Fruit fly (Drosophila melanogaster): ENCODE results near the gene CG3288.
A peak's percentile ranks its signal among the peaks of the same experiment; 100 is the strongest.

Gene CG3288

DNA sequence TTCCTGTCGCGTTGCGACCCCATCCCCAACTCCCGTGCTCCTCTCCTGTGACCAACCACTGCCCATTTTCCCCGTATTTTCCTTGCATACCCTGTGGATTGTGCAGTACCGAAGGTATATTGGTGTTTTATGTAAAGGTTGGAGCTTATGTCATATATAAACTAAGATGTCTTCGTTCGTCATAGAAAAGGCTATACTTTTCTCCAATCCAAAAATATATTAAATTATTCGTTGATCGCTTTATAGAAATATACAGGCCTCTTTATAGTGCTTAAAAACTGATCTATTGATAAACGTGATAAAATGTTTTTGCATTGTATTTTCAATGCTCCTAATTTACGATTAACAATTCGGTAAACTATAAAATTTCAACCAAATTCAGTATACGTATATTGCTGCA is 33.0 kb downstream of the CG3288 start (continued):
- TF ChIP-seq CG4730 (GFP tag; IDR thresholded peaks at IDR 0.05) (no peak), lab (GFP tag; optimal IDR thresholded peaks at IDR 0.05) (peak; percentile 2), Sox102F (GFP tag; optimal IDR thresholded peaks at IDR 0.05) (no peak), wor (GFP tag; IDR thresholded peaks at IDR 0.05) (no peak), CG11504 (tag; optimal IDR thresholded peaks at IDR 0.05) (peak; percentile 29), Antp (GFP tag; optimal IDR thresholded peaks at IDR 0.05) (no peak), CG17328 (GFP tag; IDR thresholded peaks at IDR 0.05) (no peak), CG8281 (tag; optimal IDR thresholded peaks at IDR 0.05) (no peak), ase (GFP tag; IDR thresholded peaks at IDR 0.05) (no peak), NC2β (GFP tag; optimal IDR thresholded peaks at IDR 0.05) (no peak), CG14667 (GFP tag; IDR thresholded peaks at IDR 0.05) (no peak), az2 (GFP tag; optimal IDR thresholded peaks at IDR 0.05) (no peak), phol (tag; optimal IDR thresholded peaks at IDR 0.05) (no peak), ash1 (GFP tag; optimal IDR thresholded peaks at IDR 0.05) (no peak), Hmr (GFP tag; optimal IDR thresholded peaks at IDR 0.05) (peak; percentile 17), stc (GFP tag; IDR thresholded peaks at IDR 0.05) (no peak), CG6791 (GFP tag; IDR thresholded peaks at IDR 0.05; ENCODE audit: partially characterized antibody) (no peak), ham (GFP tag; IDR thresholded peaks at IDR 0.05) (no peak), crc (GFP tag; optimal IDR thresholded peaks at IDR 0.05) (no peak), CG12219 (GFP tag; optimal IDR thresholded peaks at IDR 0.05) (no peak), Opbp (GFP tag; IDR thresholded peaks at IDR 0.05; ENCODE audit: partially characterized antibody) (no peak), gem (tag; optimal IDR thresholded peaks at IDR 0.05) (peak; percentile 20), Hr51 (GFP tag; optimal IDR thresholded peaks at IDR 0.05) (peak in 1 of 2 experiments; percentile 6), CG11093 (GFP tag; IDR thresholded peaks at IDR 0.05) (no peak), CG42726 (GFP tag; IDR thresholded peaks at IDR 0.05; ENCODE audit: partially characterized antibody) (no peak), CG18619 (GFP tag; optimal IDR thresholded peaks at IDR 0.05) (no peak), BEAF-32 (GFP tag; optimal IDR thresholded peaks at IDR 0.05) (no peak), CG10959 (GFP tag; IDR thresholded peaks at IDR 0.05) (no peak), CG18599 (GFP tag; optimal IDR thresholded peaks at IDR 0.05) (peak; percentile 57), fd64A (GFP tag; optimal IDR thresholded peaks at IDR 0.05) (no peak), CG1603 (tag; optimal IDR thresholded peaks at IDR 0.05) (no peak)

DNA sequence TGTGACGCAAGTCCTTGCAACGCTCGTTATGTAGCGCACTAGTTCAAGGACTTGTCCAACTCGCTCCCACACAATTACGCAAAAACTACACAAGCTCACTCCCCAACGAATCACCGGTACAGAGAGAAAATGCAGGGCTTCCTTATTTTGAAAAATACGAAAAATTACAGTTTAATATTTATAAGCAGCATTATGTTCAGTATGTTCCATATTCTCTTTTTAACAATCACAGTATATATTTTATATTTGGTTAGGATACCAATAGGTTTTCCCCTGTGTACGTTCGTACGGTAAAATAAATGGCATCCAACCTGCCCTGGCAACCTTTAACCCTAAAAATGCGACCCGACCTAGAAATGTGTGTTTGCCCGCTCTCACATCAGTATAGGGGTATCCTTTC is 48.0 kb downstream of the CG3288 start:
- TF ChIP-seq pan (optimal IDR thresholded peaks at IDR 0.05) (no peak), pan (GFP tag; optimal IDR thresholded peaks at IDR 0.05 in 1 of 2, IDR thresholded peaks at IDR 0.05 in 1 of 2) (peak in 1 of 2 experiments; percentile 27), Hr51 (GFP tag; optimal IDR thresholded peaks at IDR 0.05) (peak in 1 of 2 experiments; percentile 5), CG11504 (tag; optimal IDR thresholded peaks at IDR 0.05) (peak; percentile 29), cg (GFP tag; optimal IDR thresholded peaks at IDR 0.05) (no peak), CG14014 (GFP tag; IDR thresholded peaks at IDR 0.05) (0 out of 2 replicates have a peak, but pooled peaks have one; percentile 40), Ada2b (GFP tag; IDR thresholded peaks at IDR 0.05) (0 out of 2 replicates have a peak, but pooled peaks have one; percentile 20), Hmr (GFP tag; optimal IDR thresholded peaks at IDR 0.05) (peak; percentile 16), CG13894 (tag; optimal IDR thresholded peaks at IDR 0.05) (no peak), CG11456 (GFP tag; IDR thresholded peaks at IDR 0.05) (0 out of 3 replicates have a peak, but pooled peaks have one; percentile 38), CG15514 (GFP tag; optimal IDR thresholded peaks at IDR 0.05) (peak; percentile 10), Sry-β (GFP tag; optimal IDR thresholded peaks at IDR 0.05) (no peak), cad (GFP tag; optimal IDR thresholded peaks at IDR 0.05) (no peak), row (GFP tag; IDR thresholded peaks at IDR 0.05) (peak; percentile 28; the same call in 2 of the 3 replicates), CG9727 (GFP tag; optimal IDR thresholded peaks at IDR 0.05) (no peak), CG9817 (tag; optimal IDR thresholded peaks at IDR 0.05) (peak; percentile 36), CG14667 (GFP tag; IDR thresholded peaks at IDR 0.05) (0 out of 2 replicates have a peak, but pooled peaks have one; percentile 19), z (GFP tag; IDR thresholded peaks at IDR 0.05) (no peak), Meics (GFP tag; optimal IDR thresholded peaks at IDR 0.05) (peak; percentile 7), CG18599 (GFP tag; optimal IDR thresholded peaks at IDR 0.05) (peak; percentile 65), CG8089 (GFP tag; optimal IDR thresholded peaks at IDR 0.05) (no peak), Fer1 (GFP tag; optimal IDR thresholded peaks at IDR 0.05) (peak; percentile 39), Ptx1 (GFP tag; IDR thresholded peaks at IDR 0.05) (peak; percentile 46), HmgZ (tag; optimal IDR thresholded peaks at IDR 0.05) (no peak)
